Worm (Caenorhabditis elegans) whole organism, young adult: ENCODE results near the gene gid-7.

ENCODE experiments used
- aptf-3 ChIP-seq: fragments of 200-800 bp; sonication (Bioruptor generic); IDR thresholded peaks from 2 replicates; pipeline ENCODE4 v1.3.6; 2022; ENCODE audit warnings: missing genetic modification characterization, missing compliant biosample characterization
- attf-5 ChIP-seq: fragments of 200-800 bp; sonication (Bioruptor generic); optimal IDR thresholded peaks from 2 replicates; lab custom pipeline; 2018; ENCODE audit warnings: mild to moderate bottlenecking, missing genetic modification characterization, missing compliant biosample characterization
- ceh-100 ChIP-seq: fragments of 200-800 bp; sonication (Bioruptor generic); IDR thresholded peaks from 2 replicates; pipeline ENCODE4 v1.3.6; 2022; ENCODE audit warnings: missing genetic modification reagents, missing genetic modification characterization, missing compliant biosample characterization
- him-1 ChIP-seq: sonication (generic microtip); optimal IDR thresholded peaks from 2 replicates; lab custom pipeline; 2016; ENCODE audit warnings: missing genotype, missing genetic modification reagents, missing genetic modification characterization, missing compliant biosample characterization
- hmg-1.2 ChIP-seq: fragments of 200-800 bp; sonication (Bioruptor generic); IDR thresholded peaks from 2 replicates; pipeline ENCODE4 v1.3.6; 2022; ENCODE audit warnings: missing genetic modification reagents, missing genetic modification characterization, missing compliant biosample characterization
- lin-26 ChIP-seq: fragments of 200-800 bp; sonication (Bioruptor generic); IDR thresholded peaks from 2 replicates; pipeline ENCODE4 v1.3.6; 2022; ENCODE audit warnings: missing genetic modification reagents, missing genetic modification characterization, missing compliant biosample characterization
- nhr-179 ChIP-seq: sonication (generic microtip); optimal IDR thresholded peaks from 2 replicates; lab custom pipeline; 2016; ENCODE audit warnings: mild to moderate bottlenecking, missing genetic modification characterization, missing compliant biosample characterization
- rpc-1 ChIP-seq, 2 experiments: fragments of 150-350 bp in 1 of 2; sonication (generic microtip) in 1 of 2; optimal IDR thresholded peaks; 2 replicates each; lab custom pipeline; 2014 to 2018; ENCODE audit warnings: missing biosample characterization in 1 of 2, missing genetic modification characterization in 1 of 2, missing genetic modification reagents in 1 of 2, missing genotype in 1 of 2
- unc-62 ChIP-seq: fragments of 150-350 bp; optimal IDR thresholded peaks from 2 replicates; lab custom pipeline; 2014; ENCODE audit warnings: missing biosample characterization, missing genetic modification reagents, missing genetic modification characterization
- ztf-22 ChIP-seq: fragments of 200-800 bp; sonication (Bioruptor generic); optimal IDR thresholded peaks from 2 replicates; lab custom pipeline; 2018; ENCODE audit warnings: mild to moderate bottlenecking, missing genetic modification characterization, moderate library complexity, missing compliant biosample characterization

ce11 chrV:3805961-3806360 lies 49.1 kb upstream of the gid-7 start, which contains the start of gene srw-7:
- no peak for TF ChIP-seq rpc-1 (optimal IDR thresholded peaks at IDR 0.05; lab: Kevin White, UChicago)
- no peak for TF ChIP-seq rpc-1 (tag; optimal IDR thresholded peaks at IDR 0.05; lab: Kevin White, UChicago)
- TF ChIP-seq ztf-22: no peak
- TF ChIP-seq ceh-100: no peak
- TF ChIP-seq aptf-3: no peak
- no peak for TF ChIP-seq hmg-1.2 (GFP tag; lab: Robert Waterston, UW)
- no peak for TF ChIP-seq lin-26
- no peak for TF ChIP-seq nhr-179 (tag; lab: Kevin White, UChicago)
- TF ChIP-seq attf-5 (GFP tag; lab: Kevin White, UChicago): no peak
- no peak for TF ChIP-seq unc-62 (GFP tag; lab: Kevin White, UChicago)
- no peak for TF ChIP-seq him-1 (tag; lab: Kevin White, UChicago)
